Worm (Caenorhabditis elegans): ENCODE measurements around the gene lonp-2.

ce11 chrIII:12058429-12058828, 49.1 kb upstream of the lonp-2 start, which contains the start of gene arx-3:
- TF ChIP-seq ztf-29 (GFP tag; IDR thresholded peaks at IDR 0.05) (no peak), flt-1 (GFP tag; IDR thresholded peaks at IDR 0.05) (no peak), klf-2 (GFP tag; conservative IDR thresholded peaks at IDR 0.05) (no peak), med-1 (GFP tag; optimal IDR thresholded peaks at IDR 0.05; ENCODE audit: insufficient read depth) (no peak), ztf-23 (GFP tag; IDR thresholded peaks at IDR 0.05) (0 out of 2 replicates have a peak, but pooled peaks have one; percentile 43), cog-1 (tag; optimal IDR thresholded peaks at IDR 0.05) (no peak), ref-1 (GFP tag; conservative IDR thresholded peaks at IDR 0.05) (no peak)

All from whole organism, midembryonic.